Fruit fly (Drosophila melanogaster) ovary, adult (tissue): ENCODE measurements around the gene dpr10.

ENCODE experiments used
- CG17801 ChIP-seq: fragments of 200-800 bp; optimal IDR thresholded peaks from 2 replicates; lab custom pipeline; 2019; ENCODE audit warnings: missing biosample characterization, mild to moderate bottlenecking, missing genetic modification characterization, moderate library complexity; ENCODE audit not compliant: partially characterized antibody

The dpr10 gene

dm6 chr3L:10198571-10198970 is 12.7 kb upstream of the dpr10 start:
- no peak for TF ChIP-seq CG17801 (GFP tag; lab: Kevin White, UChicago)

DNA sequence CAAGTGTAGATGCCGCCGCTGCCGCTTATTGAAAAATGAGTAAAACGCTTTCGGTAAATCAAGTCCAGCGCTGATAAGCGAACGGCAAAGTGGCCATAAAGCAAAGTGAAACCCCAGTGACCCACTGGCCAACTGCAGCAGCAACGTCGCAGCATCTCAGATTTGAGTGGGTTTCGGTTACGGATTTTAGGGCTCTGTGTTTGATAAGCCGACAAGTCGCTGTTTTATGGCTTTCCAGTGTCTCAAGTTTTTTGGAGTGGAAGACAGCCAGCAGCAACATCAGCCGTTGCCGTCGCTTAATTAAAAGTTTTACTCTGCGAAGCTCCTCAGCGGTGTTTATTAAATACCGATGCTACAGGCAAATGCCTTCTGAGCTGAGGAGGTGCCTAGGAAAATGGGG is 11.5 kb upstream of the dpr10 start:
- no peak for TF ChIP-seq CG17801 (GFP tag; lab: Kevin White, UChicago)

DNA sequence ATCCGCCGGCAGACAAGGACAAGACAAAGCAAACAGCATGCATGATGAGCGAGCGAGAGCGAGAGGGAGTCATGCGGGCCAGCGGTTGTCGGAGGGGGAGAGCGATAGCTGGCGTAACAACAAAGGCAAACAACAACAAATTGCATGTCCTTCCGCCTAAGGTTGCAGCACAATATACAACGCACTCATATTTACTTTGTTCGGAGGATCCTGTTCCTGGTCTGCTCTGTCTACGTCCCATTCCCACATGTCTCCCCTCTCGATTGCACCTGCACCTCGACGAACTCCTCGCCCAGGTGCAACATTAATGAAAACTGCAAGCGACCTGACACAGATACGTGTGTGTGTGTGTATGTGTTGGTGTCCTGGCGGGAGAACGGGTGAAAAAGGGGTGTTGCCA is 3.3 kb upstream of the dpr10 start:
- TF ChIP-seq CG17801 (GFP tag; lab: Kevin White, UChicago) = no peak

DNA sequence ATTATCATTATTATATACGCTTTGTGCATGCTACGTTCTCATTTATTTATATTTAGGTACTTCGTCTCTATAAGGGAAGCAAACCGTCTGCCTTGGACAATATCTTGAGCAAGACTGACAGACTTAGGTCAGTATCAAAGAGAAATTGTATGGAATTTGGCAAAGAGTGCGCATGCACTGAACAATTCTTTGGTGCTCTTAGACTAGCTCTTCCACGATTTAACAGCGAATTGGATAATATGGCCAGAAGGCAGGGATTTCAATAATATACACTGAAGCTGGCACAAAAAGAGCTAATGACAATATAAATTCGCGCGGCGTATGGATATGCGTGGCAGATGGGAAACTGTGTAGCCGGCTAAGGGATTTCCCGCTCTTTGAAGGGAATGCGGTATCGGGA is 985 bp upstream of the dpr10 start:
- no peak for TF ChIP-seq CG17801 (GFP tag; lab: Kevin White, UChicago)

DNA sequence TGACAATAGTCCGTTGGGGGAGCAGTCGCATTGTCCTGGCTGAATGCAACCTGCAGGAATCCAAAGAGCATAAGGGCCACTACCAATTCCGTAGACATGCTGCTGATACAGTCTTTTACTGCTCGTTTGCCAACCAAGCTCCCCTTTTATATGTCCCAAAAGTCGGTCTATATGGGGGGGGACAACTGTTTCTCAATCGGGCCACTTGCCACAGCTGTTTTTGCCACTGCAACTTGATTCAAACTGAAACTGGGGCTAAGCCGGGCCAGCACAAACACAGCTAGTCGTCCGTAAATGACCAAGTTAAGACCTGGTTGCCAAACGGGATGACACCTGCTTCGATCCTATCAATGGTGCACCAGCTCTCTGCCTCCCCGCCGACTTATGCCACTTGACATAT is 19.0 kb downstream of the dpr10 start, which contains the start of gene CG6628:
Gene CG6628, minus strand, starts transcription at position 101 of the 400 bp plus-strand sequence.
- TF ChIP-seq CG17801 (GFP tag; lab: Kevin White, UChicago) = no peak

DNA sequence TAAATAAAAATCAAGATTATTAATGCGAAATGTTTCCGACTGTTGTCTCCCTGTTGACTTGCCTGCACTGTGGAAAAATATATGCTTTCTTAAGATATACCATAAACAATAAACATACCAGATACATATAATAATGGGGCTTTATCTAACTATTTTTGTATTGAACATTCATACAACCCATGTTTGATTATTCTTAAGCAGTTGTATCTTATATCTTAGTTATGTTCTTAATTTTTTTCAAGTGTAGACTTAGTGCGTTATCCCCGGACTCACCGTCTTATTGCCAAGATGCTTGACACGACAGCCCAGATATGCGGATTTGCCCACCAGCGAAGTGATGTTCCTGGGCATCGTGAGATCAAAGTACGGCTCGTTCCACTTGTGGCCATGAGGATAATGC is 29.8 kb downstream of the dpr10 start:
- no peak for TF ChIP-seq CG17801 (GFP tag; lab: Kevin White, UChicago)

DNA sequence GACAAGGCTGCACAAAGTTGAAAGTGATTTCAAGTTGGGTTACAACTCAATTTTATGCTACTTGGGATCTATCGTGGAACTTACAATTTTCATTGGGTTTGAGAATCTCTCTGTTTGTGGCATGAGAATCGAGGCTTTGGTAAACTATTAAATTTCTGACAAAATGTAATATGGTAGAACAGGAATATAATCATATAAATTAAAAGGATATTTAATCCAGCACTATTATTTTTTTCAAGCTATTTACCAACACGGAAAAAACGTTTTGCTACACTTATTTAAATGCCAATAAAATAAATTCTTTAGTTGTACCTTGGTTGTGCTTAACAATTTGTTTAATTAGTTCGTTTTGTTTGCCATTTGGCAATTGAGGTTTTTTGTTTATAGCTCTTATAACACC is 34.4 kb downstream of the dpr10 start, which contains the start of gene CG8072:
Gene CG8072, plus strand, starts transcription at position 301 of the 400 bp plus-strand sequence.
- TF ChIP-seq CG17801 (GFP tag; lab: Kevin White, UChicago) = no peak

dm6 chr3L:10110379-10110778 is 75.5 kb downstream of the dpr10 start:
- no peak for TF ChIP-seq CG17801 (GFP tag; lab: Kevin White, UChicago)

DNA sequence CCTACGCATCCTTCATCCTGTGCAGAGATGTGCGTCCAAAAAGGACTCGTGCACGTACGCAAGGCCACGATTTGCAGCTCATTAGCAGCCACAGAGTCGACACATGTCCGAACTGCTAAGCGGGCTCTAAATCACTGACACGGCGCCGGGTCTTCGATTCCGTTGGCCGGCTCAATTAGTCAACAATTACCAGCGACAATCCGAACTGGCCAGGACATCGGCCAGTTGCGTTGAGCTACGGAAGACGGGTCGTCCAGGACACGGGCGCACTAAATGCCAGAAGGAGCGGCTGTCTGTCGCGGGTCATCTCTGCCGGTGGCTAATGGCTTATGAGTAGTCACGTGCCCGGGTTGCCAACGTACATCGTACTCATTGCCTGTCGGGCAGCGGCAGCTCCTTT is 80.1 kb downstream of the dpr10 start:
- no peak for TF ChIP-seq CG17801 (GFP tag; lab: Kevin White, UChicago)

dm6 chr3L:10100781-10101180 is 85.1 kb downstream of the dpr10 start, which contains the start of gene CG42826:
TSS of gene CG42826 (minus strand) at chr3L:10100881.
- no peak for TF ChIP-seq CG17801 (GFP tag; lab: Kevin White, UChicago)

DNA sequence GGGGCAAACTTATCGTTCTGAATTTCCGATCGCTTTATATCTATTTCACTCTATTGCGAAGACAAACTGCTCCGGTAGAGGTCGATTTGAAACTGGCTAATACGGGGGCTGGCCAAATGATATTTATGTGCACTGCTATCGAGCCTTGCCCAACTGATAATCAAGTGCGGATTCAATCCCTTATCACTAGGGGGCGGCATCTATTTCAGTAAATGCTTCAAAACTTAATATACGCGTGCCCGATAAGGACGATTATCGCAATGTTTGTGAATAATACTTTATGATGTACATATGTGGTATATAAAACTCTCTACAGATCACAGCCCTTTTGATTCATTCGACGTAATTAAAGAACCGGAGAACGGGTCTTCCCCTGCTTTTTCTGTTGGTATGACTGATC is 87.9 kb downstream of the dpr10 start, which contains the start of gene Srg2:
Gene Srg2, minus strand, starts transcription at position 101 of the 400 bp plus-strand sequence.
- TF ChIP-seq CG17801 (GFP tag; lab: Kevin White, UChicago) = no peak
